Fruit fly (Drosophila melanogaster) whole organism, embryonic: ENCODE measurements around the gene CG18213.

Experiments used
- ATbp ChIP-seq: fragments of 200-800 bp; sonication (Bioruptor generic); optimal IDR thresholded peaks from 2 replicates; lab custom pipeline; 2017; ENCODE audit warnings: missing biosample characterization, mild to moderate bottlenecking, missing genetic modification characterization, missing genetic modification reagents
- Bgb ChIP-seq: fragments of 200-800 bp; sonication (Bioruptor generic); IDR thresholded peaks from 2 replicates; pipeline ENCODE4 v1.3.6; 2022; ENCODE audit warnings: missing biosample characterization, missing genetic modification characterization; ENCODE audit not compliant: partially characterized antibody
- Blimp-1 ChIP-seq: fragments of 200-800 bp; sonication (Bioruptor generic); optimal IDR thresholded peaks from 3 replicates; lab custom pipeline; 2018; ENCODE audit warnings: missing biosample characterization, missing genetic modification characterization, mild to moderate bottlenecking, moderate library complexity, missing genetic modification reagents
- Bteb2 ChIP-seq: fragments of 200-800 bp; sonication (Bioruptor generic); optimal IDR thresholded peaks from 2 replicates; lab custom pipeline; 2016; ENCODE audit warnings: missing biosample characterization, missing genetic modification characterization
- CG12391 ChIP-seq: fragments of 200-800 bp; sonication (Bioruptor generic); optimal IDR thresholded peaks from 3 replicates; lab custom pipeline; 2018; ENCODE audit warnings: missing biosample characterization, mild to moderate bottlenecking, missing genetic modification characterization, moderate library complexity
- CG15514 ChIP-seq: fragments of 200-800 bp; sonication (Bioruptor generic); optimal IDR thresholded peaks from 3 replicates; lab custom pipeline; 2017; ENCODE audit warnings: missing biosample characterization, missing genetic modification characterization, mild to moderate bottlenecking, moderate library complexity, missing genetic modification reagents
- CG15696 ChIP-seq: fragments of 200-800 bp; sonication (Bioruptor generic); optimal IDR thresholded peaks from 2 replicates; lab custom pipeline; 2019; ENCODE audit warnings: missing biosample characterization, mild to moderate bottlenecking, missing genetic modification characterization, moderate library complexity
- CG1647 ChIP-seq: fragments of 200-800 bp; sonication (Bioruptor generic); optimal IDR thresholded peaks from 3 replicates; lab custom pipeline; 2016; ENCODE audit warnings: missing biosample characterization, missing genetic modification characterization
- CG16813 ChIP-seq: fragments of 200-800 bp; sonication (Bioruptor generic); IDR thresholded peaks from 3 replicates; pipeline ENCODE4 v1.3.6; 2022; ENCODE audit warnings: missing biosample characterization, missing genetic modification characterization; ENCODE audit not compliant: partially characterized antibody
- CG16863 ChIP-seq: fragments of 200-800 bp; sonication (Bioruptor generic); optimal IDR thresholded peaks from 3 replicates; lab custom pipeline; 2016; ENCODE audit warnings: missing biosample characterization, missing genetic modification characterization
- CG17361 ChIP-seq: fragments of 200-800 bp; sonication (Bioruptor generic); IDR thresholded peaks from 3 replicates; pipeline ENCODE4 v1.3.6; 2022; ENCODE audit warnings: missing biosample characterization, missing genetic modification characterization
- CG18262 ChIP-seq: fragments of 200-800 bp; optimal IDR thresholded peaks from 3 replicates; lab custom pipeline; 2019; ENCODE audit warnings: missing biosample characterization, mild to moderate bottlenecking, missing genetic modification characterization, moderate library complexity
- CG18476 ChIP-seq: fragments of 200-800 bp; sonication (Bioruptor generic); optimal IDR thresholded peaks from 2 replicates; lab custom pipeline; 2016; ENCODE audit warnings: missing biosample characterization, mild to moderate bottlenecking, missing genetic modification characterization
- CG2120 ChIP-seq: fragments of 200-800 bp; sonication (Bioruptor generic); optimal IDR thresholded peaks from 3 replicates; lab custom pipeline; 2016; ENCODE audit warnings: missing biosample characterization, missing genetic modification characterization
- CG2199 ChIP-seq: fragments of 200-800 bp; sonication (Bioruptor generic); IDR thresholded peaks from 3 replicates; pipeline ENCODE4 v1.3.6; 2022; ENCODE audit warnings: missing biosample characterization, missing genetic modification characterization
- CG2678 ChIP-seq: fragments of 200-800 bp; sonication (Bioruptor generic); optimal IDR thresholded peaks from 3 replicates; lab custom pipeline; 2019; ENCODE audit warnings: missing biosample characterization, mild to moderate bottlenecking, missing genetic modification characterization, moderate library complexity
- CG3163 ChIP-seq: fragments of 200-800 bp; sonication (Bioruptor generic); optimal IDR thresholded peaks from 3 replicates; lab custom pipeline; 2016; ENCODE audit warnings: missing biosample characterization, missing genetic modification characterization
- CG32767 ChIP-seq: fragments of 200-800 bp; sonication (Bioruptor generic); IDR thresholded peaks from 2 replicates; pipeline ENCODE4 v1.3.6; 2022; ENCODE audit warnings: missing biosample characterization, missing genetic modification characterization
- CG34224 ChIP-seq: fragments of 200-800 bp; sonication (Bioruptor generic); IDR thresholded peaks from 3 replicates; pipeline ENCODE4 v1.3.6; 2022; ENCODE audit warnings: missing biosample characterization, missing genetic modification characterization; ENCODE audit not compliant: partially characterized antibody
- CG34376 ChIP-seq: fragments of 200-800 bp; sonication (Bioruptor generic); optimal IDR thresholded peaks from 2 replicates; lab custom pipeline; 2018; ENCODE audit warnings: missing biosample characterization, mild to moderate bottlenecking, missing genetic modification characterization
- CG4424 ChIP-seq: fragments of 200-800 bp; sonication (Bioruptor generic); optimal IDR thresholded peaks from 3 replicates; lab custom pipeline; 2016; ENCODE audit warnings: missing biosample characterization, missing genetic modification characterization
- CG7963 ChIP-seq: fragments of 200-800 bp; sonication (Bioruptor generic); IDR thresholded peaks from 3 replicates; pipeline ENCODE4 v1.3.6; 2022; ENCODE audit warnings: missing biosample characterization, missing genetic modification characterization; ENCODE audit not compliant: partially characterized antibody
- Dip2 ChIP-seq: fragments of 200-800 bp; sonication (Bioruptor generic); IDR thresholded peaks from 2 replicates; pipeline ENCODE4 v1.3.6; 2022; ENCODE audit warnings: missing biosample characterization, missing genetic modification characterization
- H2.0 ChIP-seq: fragments of 200-800 bp; sonication (Bioruptor generic); IDR thresholded peaks from 2 replicates; pipeline ENCODE4 v1.3.6; 2022; ENCODE audit warnings: missing biosample characterization, missing genetic modification characterization
- HLH3B ChIP-seq: fragments of 200-800 bp; sonication (Bioruptor generic); IDR thresholded peaks from 2 replicates; pipeline ENCODE4 v1.3.6; 2022; ENCODE audit warnings: missing biosample characterization, missing genetic modification characterization
- HLH4C ChIP-seq: fragments of 200-800 bp; sonication (Bioruptor generic); IDR thresholded peaks from 3 replicates; pipeline ENCODE4 v1.3.6; 2022; ENCODE audit warnings: missing biosample characterization, missing genetic modification characterization; ENCODE audit not compliant: partially characterized antibody
- MTF-1 ChIP-seq: fragments of 200-800 bp; sonication (Bioruptor generic); optimal IDR thresholded peaks from 2 replicates; lab custom pipeline; 2018; ENCODE audit warnings: missing biosample characterization, mild to moderate bottlenecking, missing genetic modification characterization, borderline replicate concordance
- Pdp1 ChIP-seq, 2 experiments: fragments of 200-800 bp; sonication (Bioruptor generic); optimal IDR thresholded peaks; 3 replicates each; lab custom pipeline; 2016; ENCODE audit warnings: missing biosample characterization in 2 of 2, missing genetic modification characterization in 2 of 2, mild to moderate bottlenecking in 1 of 2, moderate library complexity in 1 of 2
- Sox102F ChIP-seq: fragments of 200-800 bp; sonication (Bioruptor generic); optimal IDR thresholded peaks from 2 replicates; lab custom pipeline; 2018; ENCODE audit warnings: missing biosample characterization, mild to moderate bottlenecking, missing genetic modification characterization, moderate library complexity
- Taf1 ChIP-seq: fragments of 200-800 bp; sonication (Bioruptor generic); IDR thresholded peaks from 2 replicates; pipeline ENCODE4 v1.3.6; 2022; ENCODE audit warnings: missing biosample characterization, missing genetic modification characterization
- Trl ChIP-seq, 3 experiments: fragments of >200 bp in 2 of 3; fragments of 200-800 bp in 1 of 3; sonication (Bioruptor generic) in 1 of 3; optimal IDR thresholded peaks; 2 replicates in 1 of 3; 3 replicates in 2 of 3; lab custom pipeline; 2016 to 2017; ENCODE audit warnings: missing biosample characterization in 1 of 3, missing genetic modification characterization in 1 of 3
- Vsx1 ChIP-seq: fragments of 200-800 bp; sonication (Bioruptor generic); optimal IDR thresholded peaks from 2 replicates; lab custom pipeline; 2017; ENCODE audit warnings: missing biosample characterization, mild to moderate bottlenecking, missing genetic modification characterization, missing genetic modification reagents
- Xbp1 ChIP-seq: fragments of 200-800 bp; sonication (Bioruptor generic); optimal IDR thresholded peaks from 3 replicates; lab custom pipeline; 2016; ENCODE audit warnings: missing biosample characterization, mild to moderate bottlenecking, missing genetic modification characterization
- YL-1 ChIP-seq: fragments of 200-800 bp; sonication (Bioruptor generic); optimal IDR thresholded peaks from 3 replicates; lab custom pipeline; 2017; ENCODE audit warnings: missing biosample characterization, mild to moderate bottlenecking, missing genetic modification characterization
- bsh ChIP-seq, 2 experiments: fragments of 200-800 bp; sonication (Bioruptor generic); optimal IDR thresholded peaks; 2 replicates each; lab custom pipeline; 2017 to 2018; ENCODE audit warnings: mild to moderate bottlenecking in 2 of 2, missing biosample characterization in 2 of 2, missing genetic modification characterization in 2 of 2, moderate library complexity in 1 of 2
- dati ChIP-seq: fragments of 200-800 bp; sonication (Bioruptor generic); IDR thresholded peaks from 2 replicates; pipeline ENCODE4 v1.3.6; 2022; ENCODE audit warnings: missing biosample characterization, missing genetic modification characterization
- eve ChIP-seq, 2 experiments: fragments of >200 bp; optimal IDR thresholded peaks; 2 replicates each; lab custom pipeline; 2017; ENCODE audit warnings: missing biosample characterization in 2 of 2, missing genetic modification characterization in 2 of 2
- exex ChIP-seq: fragments of 200-800 bp; sonication (Bioruptor generic); optimal IDR thresholded peaks from 4 replicates; lab custom pipeline; 2018; ENCODE audit warnings: missing biosample characterization, mild to moderate bottlenecking, missing genetic modification characterization, moderate library complexity
- fd96Cb ChIP-seq: fragments of 200-800 bp; sonication (Bioruptor generic); optimal IDR thresholded peaks from 2 replicates; lab custom pipeline; 2018; ENCODE audit warnings: missing biosample characterization, mild to moderate bottlenecking, missing genetic modification characterization, moderate library complexity
- gem ChIP-seq: fragments of 200-800 bp; sonication (Bioruptor generic); optimal IDR thresholded peaks from 2 replicates; lab custom pipeline; 2019; ENCODE audit warnings: missing biosample characterization, mild to moderate bottlenecking, missing genetic modification characterization, moderate library complexity
- gsb ChIP-seq: fragments of 200-800 bp; sonication (Bioruptor generic); IDR thresholded peaks from 2 replicates; pipeline ENCODE4 v1.3.6; 2022; ENCODE audit warnings: missing biosample characterization, missing genetic modification characterization
- nerfin-2 ChIP-seq: fragments of 200-800 bp; sonication (Bioruptor generic); IDR thresholded peaks from 2 replicates; pipeline ENCODE4 v1.3.6; 2022; ENCODE audit warnings: missing biosample characterization, missing genetic modification characterization; ENCODE audit not compliant: partially characterized antibody
- onecut ChIP-seq: fragments of 200-800 bp; sonication (Bioruptor generic); IDR thresholded peaks from 2 replicates; pipeline ENCODE4 v1.3.6; 2022; ENCODE audit warnings: missing biosample characterization, missing genetic modification characterization
- seq ChIP-seq: fragments of 200-800 bp; sonication (Bioruptor generic); IDR thresholded peaks from 2 replicates; pipeline ENCODE4 v1.3.6; 2022; ENCODE audit warnings: missing biosample characterization, missing genetic modification characterization
- sug ChIP-seq: fragments of 200-800 bp; optimal IDR thresholded peaks from 2 replicates; lab custom pipeline; 2019; ENCODE audit warnings: missing biosample characterization, mild to moderate bottlenecking, missing genetic modification characterization, moderate library complexity
- z ChIP-seq: fragments of 200-800 bp; sonication (Bioruptor generic); IDR thresholded peaks from 3 replicates; pipeline ENCODE4 v1.3.6; 2022; ENCODE audit warnings: missing biosample characterization, missing genetic modification characterization

Gene CG18213

DNA sequence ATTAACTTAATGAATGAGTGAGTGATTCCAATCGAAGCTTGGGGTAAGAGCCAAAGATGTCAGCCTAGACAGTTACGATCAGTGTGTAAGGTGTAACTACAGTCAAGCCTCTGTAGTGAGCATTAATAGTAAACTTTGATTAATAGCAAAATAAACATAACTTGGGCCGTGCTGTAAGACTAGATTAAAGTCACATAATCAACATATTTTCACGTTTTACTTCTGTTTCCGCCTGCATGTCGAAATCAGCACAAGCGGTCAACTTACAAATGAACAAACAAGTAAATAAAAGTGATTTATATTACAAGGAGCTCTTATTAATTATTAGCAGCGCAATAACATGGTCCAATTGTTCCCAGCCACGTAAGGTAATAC lies 52.1 kb downstream of the CG18213 start (continued):
- TF ChIP-seq ATbp: peak; percentile 10
- peak; percentile 8 for TF ChIP-seq CG2678 (tag; lab: Kevin White, UChicago)
- no peak for TF ChIP-seq CG15514 (GFP tag; lab: Kevin White, UChicago)
- peak; percentile 15 for TF ChIP-seq Xbp1
- peak; percentile 23 for TF ChIP-seq Vsx1 (GFP tag; lab: Kevin White, UChicago)
- peak; percentile 36 for TF ChIP-seq gem (tag; lab: Kevin White, UChicago)
- no peak for TF ChIP-seq eve (GFP tag; optimal IDR thresholded peaks at IDR 0.05; lab: Kevin White, UChicago)
- TF ChIP-seq Sox102F: peak; percentile 11
- TF ChIP-seq Pdp1 (GFP tag; optimal IDR thresholded peaks at IDR 0.05; lab: Kevin White, UChicago): peak in 1 of 2 experiments; percentile 44
- TF ChIP-seq CG2120 (GFP tag; lab: Kevin White, UChicago): peak; percentile 2
- TF ChIP-seq MTF-1: no peak
- TF ChIP-seq CG4424: peak; percentile 8

DNA sequence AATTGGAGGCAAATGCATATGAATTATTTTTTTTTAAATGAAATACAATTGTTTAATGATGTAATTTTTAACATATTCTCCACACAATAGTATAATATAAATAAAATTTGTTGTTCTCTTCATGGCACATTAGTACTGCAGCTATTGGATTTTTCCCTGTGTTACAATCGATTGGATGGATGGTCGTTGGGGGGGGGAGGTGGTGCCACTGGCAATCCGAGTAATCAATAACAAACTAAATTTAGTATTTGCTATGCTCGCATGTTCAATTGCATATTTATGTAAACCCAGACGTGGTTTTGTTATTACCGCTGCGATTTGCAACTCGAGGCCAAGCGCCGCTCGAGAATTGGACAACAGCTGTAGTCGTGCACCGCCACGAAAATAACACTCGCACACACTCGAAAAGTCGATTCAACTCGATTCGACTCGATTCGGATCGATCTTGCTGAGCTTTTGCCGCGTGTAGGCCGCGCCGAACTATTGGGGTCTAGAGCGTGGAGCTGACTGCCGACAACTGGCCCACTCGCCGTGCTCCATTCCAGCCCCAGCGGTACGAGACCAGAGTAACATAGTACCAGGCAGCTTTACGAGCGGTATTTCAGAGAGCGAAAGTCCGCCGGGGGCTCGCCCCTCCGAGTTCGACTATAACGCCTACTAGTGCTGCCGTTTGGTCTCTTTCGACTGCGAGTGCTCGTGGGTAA lies 52.6 kb downstream of the CG18213 start, which contains the start of gene CG18622:
Gene CG18622, minus strand, starts transcription at position 513 of the 704 bp plus-strand sequence.
- no peak for TF ChIP-seq gsb (GFP tag; lab: Robert Waterston, UW)
- TF ChIP-seq CG12391: no peak
- TF ChIP-seq Blimp-1 (GFP tag; lab: Kevin White, UChicago): peak; percentile 74
- peak; percentile 48 for TF ChIP-seq CG3163 (GFP tag; lab: Kevin White, UChicago)
- TF ChIP-seq CG34224 (GFP tag; lab: Robert Waterston, UW): no peak
- TF ChIP-seq dati: no peak
- no peak for TF ChIP-seq YL-1
- peak; percentile 52; the same call in 1 of the 2 replicates for TF ChIP-seq HLH3B (GFP tag; lab: Robert Waterston, UW)
- TF ChIP-seq CG15696: no peak
- no peak for TF ChIP-seq CG18476 (GFP tag; lab: Kevin White, UChicago)
- peak; percentile 74; the same call in 1 of the 2 replicates for TF ChIP-seq Bgb (GFP tag; lab: Robert Waterston, UW)
- no peak for TF ChIP-seq CG32767 (GFP tag; lab: Robert Waterston, UW)
- peak; percentile 28 for TF ChIP-seq Sox102F
- TF ChIP-seq gem (tag; lab: Kevin White, UChicago): peak; percentile 46
- TF ChIP-seq CG7963 (GFP tag; lab: Robert Waterston, UW): 0 out of 3 replicates have a peak, but pooled peaks have one; percentile 34
- peak; percentile 6 for TF ChIP-seq fd96Cb (tag; lab: Kevin White, UChicago)
- peak; percentile 8; the same call in 2 of the 3 replicates for TF ChIP-seq CG17361 (GFP tag; lab: Robert Waterston, UW)
- no peak; the same call in 2 of the 3 replicates for TF ChIP-seq z (GFP tag; lab: Robert Waterston, UW)
- no peak for TF ChIP-seq exex
- peak; percentile 67 for TF ChIP-seq CG34376 (GFP tag; lab: Kevin White, UChicago)
- no peak for TF ChIP-seq bsh (GFP tag; optimal IDR thresholded peaks at IDR 0.05; lab: Kevin White, UChicago)
- TF ChIP-seq CG2199 (GFP tag; lab: Robert Waterston, UW): peak; percentile 11; the same call in 1 of the 3 replicates
- TF ChIP-seq Taf1: no peak
- peak; percentile 56 to 74 for TF ChIP-seq Trl (optimal IDR thresholded peaks at IDR 0.05; lab: Kevin White, UChicago)
- no peak for TF ChIP-seq Trl (GFP tag; optimal IDR thresholded peaks at IDR 0.05; lab: Kevin White, UChicago)
- TF ChIP-seq CG16863 (GFP tag; lab: Kevin White, UChicago): no peak
- no peak for TF ChIP-seq Bteb2 (GFP tag; lab: Kevin White, UChicago)
- peak; percentile 41; the same call in 1 of the 2 replicates for TF ChIP-seq onecut (GFP tag; lab: Robert Waterston, UW)
- no peak for TF ChIP-seq HLH4C (GFP tag; lab: Robert Waterston, UW)
- TF ChIP-seq nerfin-2 (GFP tag; lab: Robert Waterston, UW): 0 out of 2 replicates have a peak, but pooled peaks have one; percentile 19
- peak; percentile 83 for TF ChIP-seq sug (tag; lab: Kevin White, UChicago)
- TF ChIP-seq ATbp: no peak
- TF ChIP-seq CG18262 (tag; lab: Kevin White, UChicago): peak; percentile 3
- 0 out of 3 replicates have a peak, but pooled peaks have one; percentile 18 for TF ChIP-seq CG16813 (GFP tag; lab: Robert Waterston, UW)
- no peak for TF ChIP-seq Dip2 (GFP tag; lab: Robert Waterston, UW)
- TF ChIP-seq seq (GFP tag; lab: Robert Waterston, UW): 0 out of 2 replicates have a peak, but pooled peaks have one; percentile 8
- no peak for TF ChIP-seq H2.0 (GFP tag; lab: Robert Waterston, UW)
- no peak for TF ChIP-seq CG1647
